Fruit fly (Drosophila melanogaster): ENCODE measurements around the gene Mms19.

Gene Mms19

DNA sequence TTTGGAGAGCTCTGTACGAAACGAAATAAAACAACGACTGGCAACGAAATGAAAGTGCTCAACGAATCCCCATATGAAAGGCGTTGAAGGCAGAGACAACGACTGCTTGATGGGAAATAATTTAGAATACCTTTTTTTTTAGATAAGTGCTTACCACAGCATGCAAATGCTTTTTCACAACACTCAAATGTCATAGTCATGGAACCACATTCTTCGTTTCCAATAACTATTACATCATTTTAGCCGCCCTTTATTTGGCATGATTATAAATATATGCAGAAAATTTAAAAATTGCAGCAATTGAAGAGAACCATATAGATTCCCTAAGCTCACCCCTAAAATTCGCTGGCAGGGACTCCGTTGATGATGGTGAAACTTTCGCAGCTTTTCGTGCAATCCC, 45.4 kb downstream of the Mms19 start, which contains the start of gene CG31538:
CG31538 (minus strand) TSS at position 101 of the 400 bp plus-strand sequence.
- TF ChIP-seq OdsH (GFP tag; optimal IDR thresholded peaks at IDR 0.05) = no peak
- TF ChIP-seq CrebA (GFP tag; optimal IDR thresholded peaks at IDR 0.05; ENCODE audit: borderline replicate concordance) = no peak
- no peak for TF ChIP-seq Jra (GFP tag; optimal IDR thresholded peaks at IDR 0.05)
- no peak for TF ChIP-seq fru (GFP tag; optimal IDR thresholded peaks at IDR 0.05)
- TF ChIP-seq HLH106 (tag; optimal IDR thresholded peaks at IDR 0.05) = no peak
- TF ChIP-seq Hr83 (GFP tag; optimal IDR thresholded peaks at IDR 0.05; ENCODE audit: poor library complexity, severe bottlenecking) = no peak
- TF ChIP-seq Sp1 (GFP tag; optimal IDR thresholded peaks at IDR 0.05) = no peak
- no peak for TF ChIP-seq Hr78 (GFP tag; optimal IDR thresholded peaks at IDR 0.05)
- TF ChIP-seq Dif (GFP tag; optimal IDR thresholded peaks at IDR 0.05; ENCODE audit: partially characterized antibody) = no peak
- TF ChIP-seq N (GFP tag; optimal IDR thresholded peaks at IDR 0.05) = no peak
- TF ChIP-seq tai (GFP tag; optimal IDR thresholded peaks at IDR 0.05) = no peak
- no peak for TF ChIP-seq CG32264 (GFP tag; optimal IDR thresholded peaks at IDR 0.05)
- TF ChIP-seq rgr (GFP tag; optimal IDR thresholded peaks at IDR 0.05) = no peak
- TF ChIP-seq pan (optimal IDR thresholded peaks at IDR 0.05) = no peak
- no peak for TF ChIP-seq psq (GFP tag; optimal IDR thresholded peaks at IDR 0.05)

DNA sequence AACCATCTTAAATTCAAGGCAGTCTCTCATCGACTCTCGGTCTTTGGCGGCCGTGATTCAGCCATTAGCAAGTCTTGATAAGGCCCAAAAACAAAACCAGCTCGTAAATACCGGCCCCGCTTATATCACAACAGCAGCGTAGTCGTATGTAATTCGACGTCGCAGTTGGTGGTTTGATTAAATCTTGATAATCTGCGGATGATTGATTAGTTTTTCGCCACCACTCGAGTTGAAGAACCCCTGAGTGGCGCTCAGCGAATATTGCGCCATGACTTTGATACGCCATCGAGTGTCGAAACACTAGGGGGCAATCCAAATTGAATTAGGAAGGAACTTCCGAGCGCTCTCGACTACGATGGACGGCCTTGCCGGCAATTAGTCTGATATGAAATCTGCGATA, 46.3 kb downstream of the Mms19 start:
- TF ChIP-seq N (GFP tag; optimal IDR thresholded peaks at IDR 0.05) (no peak), rgr (GFP tag; optimal IDR thresholded peaks at IDR 0.05) (no peak), Dif (GFP tag; optimal IDR thresholded peaks at IDR 0.05; ENCODE audit: partially characterized antibody) (no peak), woc (GFP tag; optimal IDR thresholded peaks at IDR 0.05) (no peak), foxo (GFP tag; optimal IDR thresholded peaks at IDR 0.05) (no peak), OdsH (GFP tag; optimal IDR thresholded peaks at IDR 0.05) (no peak), CG32264 (GFP tag; optimal IDR thresholded peaks at IDR 0.05) (no peak), pan (optimal IDR thresholded peaks at IDR 0.05) (no peak), GATAd (GFP tag; optimal IDR thresholded peaks at IDR 0.05) (no peak), Jra (GFP tag; optimal IDR thresholded peaks at IDR 0.05) (no peak), Hnf4 (GFP tag; optimal IDR thresholded peaks at IDR 0.05) (no peak), fru (GFP tag; optimal IDR thresholded peaks at IDR 0.05) (no peak), lola (GFP tag; optimal IDR thresholded peaks at IDR 0.05) (no peak), usp (GFP tag; optimal IDR thresholded peaks at IDR 0.05) (no peak), dmrt93B (GFP tag; optimal IDR thresholded peaks at IDR 0.05) (no peak), tai (GFP tag; optimal IDR thresholded peaks at IDR 0.05) (no peak), br (GFP tag; optimal IDR thresholded peaks at IDR 0.05) (no peak), Dfd (GFP tag; optimal IDR thresholded peaks at IDR 0.05) (no peak), Rel (GFP tag; optimal IDR thresholded peaks at IDR 0.05) (no peak), Rel (tag; optimal IDR thresholded peaks at IDR 0.05) (no peak), ey (GFP tag; optimal IDR thresholded peaks at IDR 0.05) (no peak)

DNA sequence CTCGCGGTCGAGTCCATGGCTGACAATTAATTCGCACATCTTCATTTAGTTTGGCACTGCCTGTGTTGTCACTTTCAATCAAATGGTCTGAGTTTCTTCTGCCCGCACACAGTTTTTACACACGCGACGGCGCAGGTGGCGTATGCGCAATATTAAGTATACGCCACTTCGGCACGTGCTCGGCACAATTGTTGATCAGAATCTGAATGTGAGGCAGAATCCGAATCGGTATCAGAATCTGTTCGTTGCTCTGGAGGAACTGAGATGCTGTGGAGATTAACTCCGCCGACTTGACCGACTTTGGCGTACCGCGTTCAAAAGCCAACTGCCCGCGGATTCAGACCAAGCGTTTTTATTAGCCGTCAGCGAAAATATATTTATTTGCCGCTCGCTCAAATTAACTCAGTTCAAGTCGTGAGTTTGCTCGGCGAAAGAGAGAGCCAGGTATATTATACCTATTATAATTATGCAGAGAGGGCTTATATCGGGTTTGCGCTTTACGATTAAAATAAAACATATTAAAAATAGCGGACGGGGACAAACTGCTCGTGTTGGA, 47.3 kb downstream of the Mms19 start:
- TF ChIP-seq h (GFP tag; optimal IDR thresholded peaks at IDR 0.05) (peak; percentile 22), lola (GFP tag; optimal IDR thresholded peaks at IDR 0.05) (no peak)

DNA sequence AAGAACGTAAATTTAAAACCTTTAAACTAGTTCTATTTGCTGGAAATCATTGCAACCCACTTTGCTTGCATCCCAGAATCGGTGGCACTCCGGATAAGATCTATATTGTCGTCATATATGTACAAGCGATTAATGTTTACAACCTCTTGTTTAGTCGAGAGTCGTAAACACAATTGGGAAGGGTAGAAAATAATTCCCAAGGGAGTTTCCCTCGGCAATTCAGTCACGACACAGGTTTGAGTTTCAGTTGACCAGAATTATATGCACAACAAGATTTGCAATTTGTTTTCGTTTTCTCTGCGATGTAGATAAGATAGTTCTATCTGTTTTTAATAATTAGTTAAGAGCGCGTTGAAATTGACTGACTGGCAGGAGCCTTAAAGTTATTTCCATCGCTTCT, 48.0 kb downstream of the Mms19 start:
- no peak for TF ChIP-seq Dfd (GFP tag; optimal IDR thresholded peaks at IDR 0.05)
- TF ChIP-seq Rel (GFP tag; optimal IDR thresholded peaks at IDR 0.05) = no peak
- peak; percentile 66 for TF ChIP-seq Rel (tag; optimal IDR thresholded peaks at IDR 0.05)
- no peak for TF ChIP-seq OdsH (GFP tag; optimal IDR thresholded peaks at IDR 0.05)
- no peak for TF ChIP-seq dsf (GFP tag; optimal IDR thresholded peaks at IDR 0.05; ENCODE audit: borderline replicate concordance)

DNA sequence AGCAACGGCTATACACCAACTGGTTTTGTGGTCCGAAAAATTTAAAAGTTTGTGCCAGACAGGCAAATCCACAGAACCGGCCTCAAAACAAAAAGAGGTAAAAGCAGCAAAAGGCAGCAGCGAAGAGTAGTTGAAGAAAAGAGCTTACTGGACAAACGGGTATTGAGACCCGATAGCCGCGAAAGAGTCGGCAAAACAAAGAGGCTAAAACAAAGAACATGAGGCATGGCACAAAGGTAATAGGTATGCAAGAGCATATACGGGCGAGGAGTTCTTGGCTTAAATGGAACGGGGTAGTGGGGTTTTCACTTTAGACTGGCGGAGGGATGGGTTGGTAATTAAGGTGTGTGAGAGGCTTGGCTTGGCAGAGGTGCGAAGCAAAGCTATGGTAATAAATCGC, 48.8 kb downstream of the Mms19 start:
- TF ChIP-seq Hnf4 (GFP tag; optimal IDR thresholded peaks at IDR 0.05) = peak; percentile 57
- no peak for TF ChIP-seq usp (GFP tag; optimal IDR thresholded peaks at IDR 0.05)
- TF ChIP-seq sv (GFP tag; optimal IDR thresholded peaks at IDR 0.05) = no peak
- TF ChIP-seq Dif (GFP tag; optimal IDR thresholded peaks at IDR 0.05; ENCODE audit: partially characterized antibody) = peak; percentile 80
- TF ChIP-seq tai (GFP tag; optimal IDR thresholded peaks at IDR 0.05) = no peak
- no peak for TF ChIP-seq CG9705 (GFP tag; optimal IDR thresholded peaks at IDR 0.05)
- peak; percentile 98 for TF ChIP-seq psq (GFP tag; optimal IDR thresholded peaks at IDR 0.05)
- TF ChIP-seq Sp1 (GFP tag; optimal IDR thresholded peaks at IDR 0.05) = peak; percentile 38
- TF ChIP-seq ey (GFP tag; optimal IDR thresholded peaks at IDR 0.05) = peak; percentile 53
- peak; percentile 81 for TF ChIP-seq CrebA (GFP tag; optimal IDR thresholded peaks at IDR 0.05; ENCODE audit: borderline replicate concordance)
- peak; percentile 89 for TF ChIP-seq Vsx2 (GFP tag; optimal IDR thresholded peaks at IDR 0.05; ENCODE audit: partially characterized antibody)
- TF ChIP-seq Dfd (GFP tag; optimal IDR thresholded peaks at IDR 0.05) = no peak
- peak; percentile 47 for TF ChIP-seq fru (GFP tag; optimal IDR thresholded peaks at IDR 0.05)
- TF ChIP-seq dmrt93B (GFP tag; optimal IDR thresholded peaks at IDR 0.05) = no peak
- TF ChIP-seq OdsH (GFP tag; optimal IDR thresholded peaks at IDR 0.05) = peak; percentile 29
- peak; percentile 29 for TF ChIP-seq HLH106 (tag; optimal IDR thresholded peaks at IDR 0.05)
- TF ChIP-seq foxo (GFP tag; optimal IDR thresholded peaks at IDR 0.05) = peak in 1 of 2 experiments; percentile 56
- peak; percentile 1 for TF ChIP-seq Mio (GFP tag; optimal IDR thresholded peaks at IDR 0.05)
- no peak for TF ChIP-seq Rel (GFP tag; optimal IDR thresholded peaks at IDR 0.05)
- peak; percentile 43 for TF ChIP-seq Rel (tag; optimal IDR thresholded peaks at IDR 0.05)
- peak; percentile 55 to 64 for TF ChIP-seq dl (GFP tag; optimal IDR thresholded peaks at IDR 0.05; ENCODE audit: insufficient read depth in 1 of 2, partially characterized antibody in 2 of 2)
- TF ChIP-seq Hr83 (GFP tag; optimal IDR thresholded peaks at IDR 0.05; ENCODE audit: poor library complexity, severe bottlenecking) = peak; percentile 2
- no peak for TF ChIP-seq lola (GFP tag; optimal IDR thresholded peaks at IDR 0.05)
- no peak for TF ChIP-seq Myc (optimal IDR thresholded peaks at IDR 0.05)
- peak; percentile 12 for TF ChIP-seq br (GFP tag; optimal IDR thresholded peaks at IDR 0.05)
- TF ChIP-seq GATAd (GFP tag; optimal IDR thresholded peaks at IDR 0.05) = no peak
- TF ChIP-seq woc (GFP tag; optimal IDR thresholded peaks at IDR 0.05) = peak; percentile 74
- no peak for TF ChIP-seq Abd-B (GFP tag; optimal IDR thresholded peaks at IDR 0.05)
- peak; percentile 37 for TF ChIP-seq rgr (GFP tag; optimal IDR thresholded peaks at IDR 0.05)
- TF ChIP-seq sage (GFP tag; optimal IDR thresholded peaks at IDR 0.05) = peak; percentile 53
- TF ChIP-seq h (GFP tag; optimal IDR thresholded peaks at IDR 0.05) = peak; percentile 56
- no peak for TF ChIP-seq dsf (GFP tag; optimal IDR thresholded peaks at IDR 0.05; ENCODE audit: borderline replicate concordance)

Data from whole organism, wandering third instar larva.